Fruit fly (Drosophila melanogaster) whole organism, embryonic: ENCODE results near the gene CG14960.

Experiments used
- Ada2b ChIP-seq: fragments of 200-800 bp; sonication (Bioruptor generic); IDR thresholded peaks from 2 replicates; pipeline ENCODE4 v1.3.6; 2022; ENCODE audit warnings: missing biosample characterization, missing genetic modification characterization
- Adf1 ChIP-seq: fragments of 200-800 bp; sonication (Bioruptor generic); IDR thresholded peaks from 2 replicates; pipeline ENCODE4 v1.3.6; 2022; ENCODE audit warnings: missing biosample characterization, missing genetic modification characterization
- Atf6 ChIP-seq: fragments of 200-800 bp; sonication (Bioruptor generic); IDR thresholded peaks from 2 replicates; pipeline ENCODE4 v1.3.6; 2022; ENCODE audit warnings: missing biosample characterization, missing genetic modification characterization
- Blimp-1 ChIP-seq: fragments of 200-800 bp; sonication (Bioruptor generic); optimal IDR thresholded peaks from 3 replicates; lab custom pipeline; 2018; ENCODE audit warnings: missing biosample characterization, missing genetic modification characterization, mild to moderate bottlenecking, moderate library complexity, missing genetic modification reagents
- CG10565 ChIP-seq: fragments of 200-800 bp; sonication (Bioruptor generic); optimal IDR thresholded peaks from 3 replicates; lab custom pipeline; 2016; ENCODE audit warnings: missing biosample characterization, mild to moderate bottlenecking, missing genetic modification characterization
- CG12104 ChIP-seq: fragments of 200-800 bp; sonication (Bioruptor generic); optimal IDR thresholded peaks from 3 replicates; lab custom pipeline; 2016; ENCODE audit warnings: missing biosample characterization, missing genetic modification characterization
- CG14667 ChIP-seq: fragments of 200-800 bp; sonication (Bioruptor generic); IDR thresholded peaks from 2 replicates; pipeline ENCODE4 v1.3.6; 2022; ENCODE audit warnings: missing biosample characterization, missing genetic modification characterization
- CG15011 ChIP-seq: fragments of 200-800 bp; sonication (Bioruptor generic); optimal IDR thresholded peaks from 3 replicates; lab custom pipeline; 2018; ENCODE audit warnings: missing biosample characterization, mild to moderate bottlenecking, missing genetic modification characterization
- CG17328 ChIP-seq: fragments of 200-800 bp; sonication (Bioruptor generic); IDR thresholded peaks from 2 replicates; pipeline ENCODE4 v1.3.6; 2022; ENCODE audit warnings: missing biosample characterization, missing genetic modification characterization
- CG30431 ChIP-seq: fragments of 200-800 bp; sonication (Bioruptor generic); optimal IDR thresholded peaks from 2 replicates; lab custom pipeline; 2017; ENCODE audit warnings: missing biosample characterization, missing genetic modification characterization
- CG32767 ChIP-seq: fragments of 200-800 bp; sonication (Bioruptor generic); IDR thresholded peaks from 2 replicates; pipeline ENCODE4 v1.3.6; 2022; ENCODE audit warnings: missing biosample characterization, missing genetic modification characterization
- CG3838 ChIP-seq: fragments of 200-800 bp; sonication (Bioruptor generic); optimal IDR thresholded peaks from 3 replicates; lab custom pipeline; 2016; ENCODE audit warnings: missing biosample characterization, missing genetic modification characterization
- CG4282 ChIP-seq: fragments of 200-800 bp; sonication (Bioruptor generic); optimal IDR thresholded peaks from 2 replicates; lab custom pipeline; 2016; ENCODE audit warnings: missing biosample characterization, missing genetic modification characterization
- CG5953 ChIP-seq: fragments of 200-800 bp; sonication (Bioruptor generic); IDR thresholded peaks from 2 replicates; pipeline ENCODE4 v1.3.6; 2022; ENCODE audit warnings: missing biosample characterization, missing genetic modification characterization
- CG7372 ChIP-seq: fragments of 200-800 bp; sonication (Bioruptor generic); IDR thresholded peaks from 2 replicates; pipeline ENCODE4 v1.3.6; 2022; ENCODE audit warnings: missing biosample characterization, missing genetic modification characterization
- CG7556 ChIP-seq: fragments of 200-800 bp; sonication (Bioruptor generic); optimal IDR thresholded peaks from 2 replicates; lab custom pipeline; 2017; ENCODE audit warnings: missing biosample characterization, mild to moderate bottlenecking, missing genetic modification characterization
- CG7786 ChIP-seq: fragments of 200-800 bp; sonication (Bioruptor generic); optimal IDR thresholded peaks from 2 replicates; lab custom pipeline; 2016; ENCODE audit warnings: missing biosample characterization, missing genetic modification characterization
- CkIIα-i1 ChIP-seq: fragments of 200-800 bp; sonication (Bioruptor generic); IDR thresholded peaks from 2 replicates; pipeline ENCODE4 v1.3.6; 2022; ENCODE audit warnings: missing biosample characterization, missing genetic modification characterization
- Lim3 ChIP-seq: fragments of 200-800 bp; sonication (Bioruptor generic); IDR thresholded peaks from 2 replicates; pipeline ENCODE4 v1.3.6; 2022; ENCODE audit warnings: missing biosample characterization, missing genetic modification characterization
- NK7.1 ChIP-seq: fragments of 200-800 bp; sonication (Bioruptor generic); optimal IDR thresholded peaks from 3 replicates; lab custom pipeline; 2016; ENCODE audit warnings: missing biosample characterization, missing genetic modification characterization
- Nf-YA ChIP-seq: fragments of 200-800 bp; sonication (Bioruptor generic); IDR thresholded peaks from 2 replicates; pipeline ENCODE4 v1.3.6; 2022; ENCODE audit warnings: missing biosample characterization, missing genetic modification characterization
- Sry-β ChIP-seq: fragments of 200-800 bp; sonication (Bioruptor generic); optimal IDR thresholded peaks from 2 replicates; lab custom pipeline; 2018; ENCODE audit warnings: missing biosample characterization, mild to moderate bottlenecking, missing genetic modification characterization, moderate library complexity
- Ssrp ChIP-seq: fragments of 200-800 bp; sonication (Bioruptor generic); optimal IDR thresholded peaks from 2 replicates; lab custom pipeline; 2018; ENCODE audit warnings: missing biosample characterization, mild to moderate bottlenecking, missing genetic modification characterization, moderate library complexity
- Trl ChIP-seq, 3 experiments: fragments of >200 bp in 2 of 3; fragments of 200-800 bp in 1 of 3; sonication (Bioruptor generic) in 1 of 3; optimal IDR thresholded peaks; 2 replicates in 1 of 3; 3 replicates in 2 of 3; lab custom pipeline; 2016 to 2017; ENCODE audit warnings: missing biosample characterization in 1 of 3, missing genetic modification characterization in 1 of 3
- aop ChIP-seq: fragments of 200-800 bp; sonication (Bioruptor generic); IDR thresholded peaks from 2 replicates; pipeline ENCODE4 v1.3.6; 2022; ENCODE audit warnings: missing biosample characterization, missing genetic modification characterization
- chinmo ChIP-seq: fragments of 200-800 bp; sonication (Bioruptor generic); IDR thresholded peaks from 4 replicates; pipeline ENCODE4 v1.3.6; 2022; ENCODE audit warnings: missing biosample characterization, missing genetic modification characterization; ENCODE audit not compliant: partially characterized antibody
- cwo ChIP-seq: fragments of 200-800 bp; sonication (Bioruptor generic); optimal IDR thresholded peaks from 3 replicates; lab custom pipeline; 2017; ENCODE audit warnings: missing biosample characterization, missing genetic modification characterization, mild to moderate bottlenecking, moderate library complexity, missing genetic modification reagents
- dati ChIP-seq: fragments of 200-800 bp; sonication (Bioruptor generic); IDR thresholded peaks from 2 replicates; pipeline ENCODE4 v1.3.6; 2022; ENCODE audit warnings: missing biosample characterization, missing genetic modification characterization
- ewg ChIP-seq: fragments of 200-800 bp; sonication (Bioruptor generic); optimal IDR thresholded peaks from 3 replicates; lab custom pipeline; 2017; ENCODE audit warnings: mild to moderate bottlenecking, missing biosample characterization, missing genetic modification reagents, missing genetic modification characterization
- fru ChIP-seq: fragments of >200 bp; optimal IDR thresholded peaks from 2 replicates; lab custom pipeline; 2017
- hkb ChIP-seq, 2 experiments: fragments of 200-800 bp in 1 of 2; fragments of >200 bp in 1 of 2; sonication (Bioruptor generic) in 1 of 2; IDR thresholded peaks in 1 of 2; optimal IDR thresholded peaks in 1 of 2; 2 replicates each; pipeline versions ENCODE4 v1.3.6 to Lab custom; 2017 to 2022; ENCODE audit warnings: missing biosample characterization in 1 of 2, missing genetic modification characterization in 1 of 2
- hth ChIP-seq: fragments of >200 bp; optimal IDR thresholded peaks from 2 replicates; lab custom pipeline; 2017; ENCODE audit warnings: inconsistent platforms
- ind ChIP-seq: fragments of 200-800 bp; sonication (Bioruptor generic); optimal IDR thresholded peaks from 3 replicates; lab custom pipeline; 2016; ENCODE audit warnings: missing biosample characterization, missing genetic modification characterization
- lilli ChIP-seq: fragments of 200-800 bp; sonication (Bioruptor generic); optimal IDR thresholded peaks from 3 replicates; lab custom pipeline; 2016; ENCODE audit warnings: missing biosample characterization, missing genetic modification characterization
- oc ChIP-seq: fragments of 200-800 bp; sonication (Bioruptor generic); optimal IDR thresholded peaks from 2 replicates; lab custom pipeline; 2018; ENCODE audit warnings: missing biosample characterization, mild to moderate bottlenecking, missing genetic modification characterization, moderate library complexity
- slbo ChIP-seq: fragments of 200-800 bp; sonication (Bioruptor generic); IDR thresholded peaks from 2 replicates; pipeline ENCODE4 v1.3.6; 2022; ENCODE audit warnings: missing biosample characterization, missing genetic modification characterization
- unpg ChIP-seq: fragments of 200-800 bp; sonication (Bioruptor generic); optimal IDR thresholded peaks from 3 replicates; lab custom pipeline; 2018; ENCODE audit warnings: missing biosample characterization, mild to moderate bottlenecking, missing genetic modification characterization, moderate library complexity
- vvl ChIP-seq: fragments of 200-800 bp; sonication (Bioruptor generic); IDR thresholded peaks from 2 replicates; pipeline ENCODE4 v1.3.6; 2022; ENCODE audit warnings: missing biosample characterization, missing genetic modification characterization
- z ChIP-seq: fragments of 200-800 bp; sonication (Bioruptor generic); IDR thresholded peaks from 3 replicates; pipeline ENCODE4 v1.3.6; 2022; ENCODE audit warnings: missing biosample characterization, missing genetic modification characterization

CG14960 gene

DNA sequence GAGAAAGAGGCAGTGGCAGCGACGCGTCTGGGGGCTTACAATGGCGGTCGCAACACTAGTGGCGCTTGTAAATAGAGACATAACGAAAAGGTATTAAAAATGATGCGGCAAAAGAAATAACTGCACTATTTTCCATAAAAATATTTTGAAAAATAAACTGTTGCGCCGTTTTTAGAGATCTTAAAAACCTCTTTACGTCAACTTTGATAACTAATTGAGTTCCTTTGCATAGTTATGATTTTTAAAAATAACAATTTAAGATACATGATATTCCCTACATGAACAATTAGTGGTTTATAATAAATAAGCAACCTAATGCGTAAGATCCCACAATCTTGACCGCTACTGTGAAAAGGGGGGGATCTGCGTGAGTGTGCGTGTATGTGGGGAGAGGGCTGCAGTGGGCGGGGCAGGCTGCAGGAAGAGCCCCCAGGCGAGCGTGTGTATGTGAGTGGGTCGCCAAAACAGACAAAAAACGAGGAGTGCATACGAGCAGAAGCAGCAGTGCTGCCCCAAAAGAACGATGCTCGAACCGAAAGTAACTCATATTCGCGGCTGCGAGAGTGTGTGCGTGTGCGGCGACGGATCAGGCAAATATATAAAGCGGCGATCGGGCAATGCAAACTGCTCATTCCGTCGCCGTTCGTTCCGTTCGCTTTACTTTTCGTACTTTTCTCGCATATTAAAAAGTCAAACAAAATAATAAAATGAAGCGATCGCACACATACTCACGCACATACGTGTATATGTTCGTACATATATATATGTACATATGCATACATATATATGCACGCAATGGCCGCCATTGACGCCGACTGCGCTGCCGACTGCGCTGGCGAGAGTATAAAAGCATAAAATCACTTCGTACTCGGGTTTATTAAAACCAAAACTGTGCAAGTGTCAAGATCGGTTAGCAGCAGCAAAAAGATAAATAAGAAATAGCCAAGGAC lies 21.8 kb upstream of the CG14960 start (continued):
- TF ChIP-seq dati (GFP tag; lab: Robert Waterston, UW) (0 out of 2 replicates have a peak, but pooled peaks have one; percentile 21), aop (GFP tag; lab: Robert Waterston, UW) (no peak), CG4282 (no peak), ind (GFP tag; lab: Kevin White, UChicago) (peak; percentile 45), slbo (peak; percentile 39; the same call in 1 of the 2 replicates), CG7786 (GFP tag; lab: Kevin White, UChicago) (peak; percentile 25), chinmo (GFP tag; lab: Robert Waterston, UW) (0 out of 4 replicates have a peak, but pooled peaks have one; percentile 3), ewg (GFP tag; lab: Kevin White, UChicago) (peak; percentile 51), CG32767 (0 out of 2 replicates have a peak, but pooled peaks have one; percentile 21), Trl (optimal IDR thresholded peaks at IDR 0.05; lab: Kevin White, UChicago) (no peak), Trl (GFP tag; optimal IDR thresholded peaks at IDR 0.05; lab: Kevin White, UChicago) (no peak), cwo (no peak), Atf6 (GFP tag; lab: Robert Waterston, UW) (peak; percentile 33; the same call in 1 of the 2 replicates), CG12104 (peak; percentile 4), CG30431 (GFP tag; lab: Kevin White, UChicago) (peak; percentile 41), z (GFP tag; lab: Robert Waterston, UW) (no peak), lilli (GFP tag; lab: Kevin White, UChicago) (peak; percentile 55), hth (no peak), hkb (optimal IDR thresholded peaks at IDR 0.05; lab: Kevin White, UChicago) (no peak), hkb (GFP tag; IDR thresholded peaks at IDR 0.05; lab: Robert Waterston, UW) (peak; percentile 54; the same call in 1 of the 2 replicates), Nf-YA (GFP tag; lab: Robert Waterston, UW) (no peak), unpg (peak; percentile 21), CG17328 (GFP tag; lab: Robert Waterston, UW) (no peak), vvl (GFP tag; lab: Robert Waterston, UW) (no peak), NK7.1 (GFP tag; lab: Kevin White, UChicago) (no peak), Ssrp (peak; percentile 67), CG5953 (GFP tag; lab: Robert Waterston, UW) (peak; percentile 37; the same call in 1 of the 2 replicates), CG10565 (no peak), CG7372 (GFP tag; lab: Robert Waterston, UW) (no peak), CkIIα-i1 (GFP tag; lab: Robert Waterston, UW) (no peak), CG14667 (GFP tag; lab: Robert Waterston, UW) (0 out of 2 replicates have a peak, but pooled peaks have one; percentile 12), CG15011 (GFP tag; lab: Kevin White, UChicago) (no peak), oc (peak; percentile 29), Sry-β (GFP tag; lab: Kevin White, UChicago) (no peak), Adf1 (GFP tag; lab: Robert Waterston, UW) (peak; percentile 22)

- no peak for TF ChIP-seq Lim3 (GFP tag; lab: Robert Waterston, UW)
- TF ChIP-seq Ada2b (GFP tag; lab: Robert Waterston, UW) = no peak
- no peak for TF ChIP-seq CG3838
- no peak for TF ChIP-seq CG7556 (GFP tag; lab: Kevin White, UChicago)
- peak; percentile 96 for TF ChIP-seq Blimp-1 (GFP tag; lab: Kevin White, UChicago)
- no peak for TF ChIP-seq fru
Measured at dm6 chr3L:3249664-3249996, 21.2 kb upstream of the CG14960 start.
